Fruit fly (Drosophila melanogaster) whole organism, embryonic: ENCODE measurements around the gene Jupiter.

Source experiments
- Ada2b ChIP-seq: fragments of 200-800 bp; sonication (Bioruptor generic); IDR thresholded peaks from 2 replicates; pipeline ENCODE4 v1.3.6; 2022; ENCODE audit warnings: missing biosample characterization, missing genetic modification characterization
- C15 ChIP-seq: fragments of 200-800 bp; sonication (Bioruptor generic); IDR thresholded peaks from 3 replicates; pipeline ENCODE4 v1.3.6; 2022; ENCODE audit warnings: missing biosample characterization, missing genetic modification characterization
- CG10267 ChIP-seq: fragments of 200-800 bp; sonication (Bioruptor generic); optimal IDR thresholded peaks from 2 replicates; lab custom pipeline; 2018; ENCODE audit warnings: missing biosample characterization, mild to moderate bottlenecking, missing genetic modification characterization, moderate library complexity
- CG10321 ChIP-seq: fragments of 200-800 bp; sonication (Bioruptor generic); IDR thresholded peaks from 2 replicates; pipeline ENCODE4 v1.3.6; 2022; ENCODE audit warnings: missing biosample characterization, missing genetic modification characterization
- CG10543 ChIP-seq: fragments of 200-800 bp; sonication (Bioruptor generic); optimal IDR thresholded peaks from 3 replicates; lab custom pipeline; 2017; ENCODE audit warnings: missing biosample characterization, mild to moderate bottlenecking, missing genetic modification characterization, moderate library complexity
- CG11085 ChIP-seq: fragments of 200-800 bp; sonication (Bioruptor generic); IDR thresholded peaks from 2 replicates; pipeline ENCODE4 v1.3.6; 2022; ENCODE audit warnings: missing biosample characterization, missing genetic modification characterization
- CG11398 ChIP-seq: fragments of 200-800 bp; sonication (Bioruptor generic); optimal IDR thresholded peaks from 2 replicates; lab custom pipeline; 2016; ENCODE audit warnings: missing biosample characterization, missing genetic modification characterization
- CG11504 ChIP-seq: fragments of 200-800 bp; sonication (Bioruptor generic); optimal IDR thresholded peaks from 3 replicates; lab custom pipeline; 2019; ENCODE audit warnings: missing biosample characterization, mild to moderate bottlenecking, missing genetic modification characterization, moderate library complexity
- CG16779 ChIP-seq: fragments of 200-800 bp; sonication (Bioruptor generic); IDR thresholded peaks from 2 replicates; pipeline ENCODE4 v1.3.6; 2022; ENCODE audit warnings: missing biosample characterization, missing genetic modification characterization
- CG17568 ChIP-seq: fragments of 200-800 bp; sonication (Bioruptor generic); optimal IDR thresholded peaks from 2 replicates; lab custom pipeline; 2018; ENCODE audit warnings: missing biosample characterization, mild to moderate bottlenecking, missing genetic modification characterization, moderate library complexity
- CG18011 ChIP-seq: fragments of 200-800 bp; sonication (Bioruptor generic); optimal IDR thresholded peaks from 2 replicates; lab custom pipeline; 2017; ENCODE audit warnings: missing biosample characterization, missing genetic modification characterization, mild to moderate bottlenecking, moderate library complexity, missing genotype
- CG2116 ChIP-seq: fragments of 200-800 bp; sonication (Bioruptor generic); optimal IDR thresholded peaks from 3 replicates; lab custom pipeline; 2018; ENCODE audit warnings: missing biosample characterization, mild to moderate bottlenecking, missing genetic modification characterization
- CG31441 ChIP-seq: fragments of 200-800 bp; sonication (Bioruptor generic); IDR thresholded peaks from 2 replicates; pipeline ENCODE4 v1.3.6; 2022; ENCODE audit warnings: missing biosample characterization, missing genetic modification characterization
- CG32532 ChIP-seq: fragments of 200-800 bp; sonication (Bioruptor generic); IDR thresholded peaks from 2 replicates; pipeline ENCODE4 v1.3.6; 2022; ENCODE audit warnings: missing biosample characterization, missing genetic modification characterization
- CG32772 ChIP-seq: fragments of 200-800 bp; sonication (Bioruptor generic); IDR thresholded peaks from 2 replicates; pipeline ENCODE4 v1.3.6; 2022; ENCODE audit warnings: missing biosample characterization, missing genetic modification characterization
- CG3407 ChIP-seq: fragments of 200-800 bp; sonication (Bioruptor generic); optimal IDR thresholded peaks from 2 replicates; lab custom pipeline; 2018; ENCODE audit warnings: missing biosample characterization, mild to moderate bottlenecking, missing genetic modification characterization
- CG34224 ChIP-seq: fragments of 200-800 bp; sonication (Bioruptor generic); IDR thresholded peaks from 3 replicates; pipeline ENCODE4 v1.3.6; 2022; ENCODE audit warnings: missing biosample characterization, missing genetic modification characterization; ENCODE audit not compliant: partially characterized antibody
- CG34376 ChIP-seq: fragments of 200-800 bp; sonication (Bioruptor generic); optimal IDR thresholded peaks from 2 replicates; lab custom pipeline; 2018; ENCODE audit warnings: missing biosample characterization, mild to moderate bottlenecking, missing genetic modification characterization
- CG3726 ChIP-seq: fragments of 200-800 bp; sonication (Bioruptor generic); IDR thresholded peaks from 3 replicates; pipeline ENCODE4, ENCODE4 v1.3.6; 2022; ENCODE audit warnings: missing biosample characterization, missing genetic modification characterization
- CG3995 ChIP-seq: fragments of 200-800 bp; sonication (Bioruptor generic); optimal IDR thresholded peaks from 3 replicates; lab custom pipeline; 2016; ENCODE audit warnings: missing biosample characterization, missing genetic modification characterization
- CG4617 ChIP-seq: fragments of 200-800 bp; sonication (Bioruptor generic); optimal IDR thresholded peaks from 3 replicates; lab custom pipeline; 2016; ENCODE audit warnings: missing biosample characterization, missing genetic modification characterization, borderline replicate concordance
- CG6689 ChIP-seq: fragments of 200-800 bp; sonication (Bioruptor generic); IDR thresholded peaks from 2 replicates; pipeline ENCODE4 v1.3.6; 2022; ENCODE audit warnings: missing biosample characterization, missing genetic modification characterization
- CG9609 ChIP-seq: fragments of 200-800 bp; sonication (Bioruptor generic); optimal IDR thresholded peaks from 3 replicates; lab custom pipeline; 2016; ENCODE audit warnings: missing biosample characterization, missing genetic modification characterization
- HLH4C ChIP-seq: fragments of 200-800 bp; sonication (Bioruptor generic); IDR thresholded peaks from 3 replicates; pipeline ENCODE4 v1.3.6; 2022; ENCODE audit warnings: missing biosample characterization, missing genetic modification characterization; ENCODE audit not compliant: partially characterized antibody
- Hsf ChIP-seq: fragments of 200-800 bp; sonication (Bioruptor generic); optimal IDR thresholded peaks from 3 replicates; lab custom pipeline; 2016; ENCODE audit warnings: missing biosample characterization, missing genetic modification characterization
- Max ChIP-seq: fragments of 200-800 bp; sonication (Bioruptor generic); optimal IDR thresholded peaks from 2 replicates; lab custom pipeline; 2016; ENCODE audit warnings: missing biosample characterization, mild to moderate bottlenecking, missing genetic modification characterization
- Mes4 ChIP-seq: fragments of 200-800 bp; sonication (Bioruptor generic); optimal IDR thresholded peaks from 2 replicates; lab custom pipeline; 2016; ENCODE audit warnings: missing biosample characterization, missing genetic modification characterization
- Myb ChIP-seq: fragments of 200-800 bp; sonication (Bioruptor generic); optimal IDR thresholded peaks from 2 replicates; lab custom pipeline; 2016; ENCODE audit warnings: missing biosample characterization, missing genetic modification characterization
- Optix ChIP-seq: fragments of 200-800 bp; sonication (Bioruptor generic); IDR thresholded peaks from 3 replicates; pipeline ENCODE4 v1.3.6; 2022; ENCODE audit warnings: missing biosample characterization, missing genetic modification characterization
- Xbp1 ChIP-seq: fragments of 200-800 bp; sonication (Bioruptor generic); optimal IDR thresholded peaks from 3 replicates; lab custom pipeline; 2016; ENCODE audit warnings: missing biosample characterization, mild to moderate bottlenecking, missing genetic modification characterization
- abd-A ChIP-seq: fragments of 200-800 bp; sonication (Bioruptor generic); optimal IDR thresholded peaks from 3 replicates; lab custom pipeline; 2019; ENCODE audit warnings: missing biosample characterization, mild to moderate bottlenecking, missing genetic modification characterization, moderate library complexity
- ato ChIP-seq: fragments of 200-800 bp; sonication (Bioruptor generic); IDR thresholded peaks from 2 replicates; pipeline ENCODE4 v1.3.6; 2022; ENCODE audit warnings: missing biosample characterization, missing genetic modification characterization; ENCODE audit not compliant: partially characterized antibody
- cad ChIP-seq: fragments of >200 bp; optimal IDR thresholded peaks from 2 replicates; lab custom pipeline; 2017; ENCODE audit warnings: missing biosample characterization, missing genetic modification characterization
- cwo ChIP-seq: fragments of 200-800 bp; sonication (Bioruptor generic); optimal IDR thresholded peaks from 3 replicates; lab custom pipeline; 2017; ENCODE audit warnings: missing biosample characterization, missing genetic modification characterization, mild to moderate bottlenecking, moderate library complexity, missing genetic modification reagents
- dimm ChIP-seq: fragments of 200-800 bp; sonication (Bioruptor generic); IDR thresholded peaks from 2 replicates; pipeline ENCODE4 v1.3.6; 2022; ENCODE audit warnings: missing biosample characterization, missing genetic modification characterization
- emc ChIP-seq: fragments of 200-800 bp; sonication (Bioruptor generic); optimal IDR thresholded peaks from 2 replicates; lab custom pipeline; 2016; ENCODE audit warnings: missing biosample characterization, missing genetic modification characterization
- exex ChIP-seq: fragments of 200-800 bp; sonication (Bioruptor generic); optimal IDR thresholded peaks from 4 replicates; lab custom pipeline; 2018; ENCODE audit warnings: missing biosample characterization, mild to moderate bottlenecking, missing genetic modification characterization, moderate library complexity
- grn ChIP-seq: fragments of 200-800 bp; sonication (Bioruptor generic); optimal IDR thresholded peaks from 3 replicates; lab custom pipeline; 2017; ENCODE audit warnings: missing biosample characterization, missing genetic modification characterization
- klu ChIP-seq: fragments of 200-800 bp; sonication (Bioruptor generic); IDR thresholded peaks from 2 replicates; pipeline ENCODE4 v1.3.6; 2022; ENCODE audit warnings: missing biosample characterization, missing genetic modification characterization
- nmo ChIP-seq: fragments of 200-800 bp; sonication (Bioruptor generic); optimal IDR thresholded peaks from 2 replicates; lab custom pipeline; 2018; ENCODE audit warnings: missing biosample characterization, mild to moderate bottlenecking, missing genetic modification characterization, moderate library complexity
- otp ChIP-seq: fragments of 200-800 bp; sonication (Bioruptor generic); IDR thresholded peaks from 3 replicates; pipeline ENCODE4, ENCODE4 v1.3.6; 2022; ENCODE audit warnings: missing biosample characterization, missing genetic modification characterization
- peb ChIP-seq: fragments of 200-800 bp; sonication (Bioruptor generic); IDR thresholded peaks from 2 replicates; pipeline ENCODE4 v1.3.6; 2022; ENCODE audit warnings: missing biosample characterization, missing genetic modification characterization
- pfk ChIP-seq: fragments of 200-800 bp; sonication (Bioruptor generic); optimal IDR thresholded peaks from 2 replicates; lab custom pipeline; 2018; ENCODE audit warnings: missing biosample characterization, mild to moderate bottlenecking, missing genetic modification characterization, moderate library complexity
- phol ChIP-seq: fragments of 200-800 bp; sonication (Bioruptor generic); optimal IDR thresholded peaks from 3 replicates; lab custom pipeline; 2018; ENCODE audit warnings: missing biosample characterization, mild to moderate bottlenecking, missing genetic modification characterization, moderate library complexity
- pros ChIP-seq: fragments of 200-800 bp; sonication (Bioruptor generic); optimal IDR thresholded peaks from 3 replicates; lab custom pipeline; 2019; ENCODE audit warnings: missing biosample characterization, mild to moderate bottlenecking, missing genetic modification characterization, moderate library complexity
- repo ChIP-seq: fragments of 200-800 bp; sonication (Bioruptor generic); optimal IDR thresholded peaks from 2 replicates; lab custom pipeline; 2016; ENCODE audit warnings: missing biosample characterization, missing genetic modification characterization
- tap ChIP-seq: fragments of 200-800 bp; optimal IDR thresholded peaks from 3 replicates; lab custom pipeline; 2019; ENCODE audit warnings: missing biosample characterization, mild to moderate bottlenecking, missing genetic modification characterization, moderate library complexity
- tgo ChIP-seq: fragments of 200-800 bp; sonication (Bioruptor generic); IDR thresholded peaks from 3 replicates; pipeline ENCODE4 v1.3.6; 2022; ENCODE audit warnings: missing biosample characterization, missing genetic modification characterization
- vnd ChIP-seq: fragments of 200-800 bp; sonication (Bioruptor generic); IDR thresholded peaks from 3 replicates; pipeline ENCODE4 v1.3.6; 2022; ENCODE audit warnings: missing biosample characterization, missing genetic modification characterization; ENCODE audit not compliant: partially characterized antibody

Jupiter gene

dm6 chr3R:11613252-11614036 is 6.3 kb downstream of the Jupiter start (continued):
- TF ChIP-seq C15 (GFP tag; lab: Robert Waterston, UW) = no peak
- peak; percentile 20 for TF ChIP-seq grn (GFP tag; lab: Kevin White, UChicago)
- TF ChIP-seq CG3995 (GFP tag; lab: Kevin White, UChicago) = no peak
- no peak for TF ChIP-seq CG3726 (GFP tag; lab: Robert Waterston, UW)
- TF ChIP-seq tgo (GFP tag; lab: Robert Waterston, UW) = peak; percentile 65
- TF ChIP-seq nmo (GFP tag; lab: Kevin White, UChicago) = peak; percentile 66
- no peak for TF ChIP-seq CG10543
- TF ChIP-seq CG4617 = peak; percentile 18
- no peak for TF ChIP-seq vnd (GFP tag; lab: Robert Waterston, UW)
- no peak for TF ChIP-seq tap (tag; lab: Kevin White, UChicago)
- no peak for TF ChIP-seq ato
- TF ChIP-seq CG32532 (GFP tag; lab: Robert Waterston, UW) = peak; percentile 89
- no peak for TF ChIP-seq CG10321 (GFP tag; lab: Robert Waterston, UW)
- no peak for TF ChIP-seq cwo (GFP tag; lab: Kevin White, UChicago)
- peak; percentile 82 for TF ChIP-seq Myb (GFP tag; lab: Kevin White, UChicago)
- peak; percentile 61 for TF ChIP-seq phol (tag; lab: Kevin White, UChicago)
- peak; percentile 83 for TF ChIP-seq pros (GFP tag; lab: Kevin White, UChicago)
- peak; percentile 61 for TF ChIP-seq Mes4 (GFP tag; lab: Kevin White, UChicago)
- TF ChIP-seq klu (GFP tag; lab: Robert Waterston, UW) = no peak
- peak; percentile 72 for TF ChIP-seq Hsf (GFP tag; lab: Kevin White, UChicago)
- TF ChIP-seq CG10267 (tag; lab: Kevin White, UChicago) = peak; percentile 65
- no peak for TF ChIP-seq pfk (GFP tag; lab: Kevin White, UChicago)
- TF ChIP-seq CG11398 (GFP tag; lab: Kevin White, UChicago) = peak; percentile 45
- no peak for TF ChIP-seq CG34376
- peak; percentile 56 for TF ChIP-seq CG11085 (GFP tag; lab: Robert Waterston, UW)
- TF ChIP-seq dimm (GFP tag; lab: Robert Waterston, UW) = no peak
- no peak for TF ChIP-seq CG34224
- TF ChIP-seq Optix (GFP tag; lab: Robert Waterston, UW) = 0 out of 3 replicates have a peak, but pooled peaks have one; percentile 36
- peak; percentile 5 for TF ChIP-seq Max (GFP tag; lab: Kevin White, UChicago)
- no peak for TF ChIP-seq cad (GFP tag; lab: Kevin White, UChicago)
- TF ChIP-seq emc (GFP tag; lab: Kevin White, UChicago) = peak; percentile 30
- TF ChIP-seq CG18011 (GFP tag; lab: Kevin White, UChicago) = no peak
- TF ChIP-seq CG3407 (GFP tag; lab: Kevin White, UChicago) = no peak
- peak; percentile 3 for TF ChIP-seq repo (GFP tag; lab: Kevin White, UChicago)
- peak; percentile 70 for TF ChIP-seq CG11504 (tag; lab: Kevin White, UChicago)
- TF ChIP-seq Xbp1 (GFP tag; lab: Kevin White, UChicago) = peak; percentile 85
- peak; percentile 17 for TF ChIP-seq CG2116 (GFP tag; lab: Kevin White, UChicago)
- TF ChIP-seq CG9609 (GFP tag; lab: Kevin White, UChicago) = peak; percentile 64
- peak; percentile 60; the same call in 1 of the 3 replicates for TF ChIP-seq otp (GFP tag; lab: Robert Waterston, UW)
- peak; percentile 74 for TF ChIP-seq CG32772
- no peak for TF ChIP-seq abd-A (tag; lab: Kevin White, UChicago)
- TF ChIP-seq Ada2b (GFP tag; lab: Robert Waterston, UW) = peak; percentile 40; the same call in 1 of the 2 replicates
- TF ChIP-seq CG6689 = 0 out of 2 replicates have a peak, but pooled peaks have one; percentile 37
- TF ChIP-seq CG31441 = peak; percentile 44; the same call in 1 of the 2 replicates
- no peak for TF ChIP-seq CG17568
- no peak for TF ChIP-seq peb (GFP tag; lab: Robert Waterston, UW)
- TF ChIP-seq CG16779 (GFP tag; lab: Robert Waterston, UW) = peak; percentile 13; the same call in 1 of the 2 replicates
- no peak for TF ChIP-seq exex (tag; lab: Kevin White, UChicago)
- no peak for TF ChIP-seq HLH4C (GFP tag; lab: Robert Waterston, UW)
